Fruit fly (Drosophila melanogaster): ENCODE results near the gene eIF4H1.

eIF4H1 gene

DNA sequence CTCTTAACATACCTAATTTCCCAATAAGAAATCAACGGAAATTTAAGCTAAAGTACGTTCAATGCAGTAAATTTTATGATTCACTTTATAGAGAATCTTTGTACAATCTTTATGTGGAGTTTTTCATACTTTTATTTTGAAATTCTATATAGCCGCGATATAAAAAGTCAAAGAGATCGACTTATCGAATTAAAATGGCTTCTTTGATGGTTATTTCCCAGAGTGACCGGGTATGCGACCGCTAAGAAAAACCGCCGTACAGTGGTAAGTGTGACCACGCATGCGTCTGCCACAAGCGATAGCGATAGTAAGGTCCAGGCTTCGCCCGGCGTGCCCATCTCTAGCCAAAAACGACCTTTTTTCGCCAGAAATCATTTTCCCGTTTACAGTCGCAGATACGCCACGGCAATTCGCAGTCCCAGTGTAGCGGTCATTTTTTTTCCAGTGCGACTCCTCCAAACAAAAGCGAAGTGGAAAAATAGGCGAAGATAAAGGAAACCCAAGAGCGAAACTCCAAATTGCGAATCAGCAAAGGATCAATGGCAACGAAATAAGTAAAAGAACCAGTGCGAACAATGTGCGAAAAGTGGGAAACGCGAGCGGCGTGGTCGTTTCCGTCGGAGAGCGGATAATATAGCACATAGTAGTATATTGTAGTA, 25.9 kb upstream of the eIF4H1 start, which contains the start of gene hang (continued):
- TF ChIP-seq CG32772 (GFP tag; IDR thresholded peaks at IDR 0.05) (no peak), ara (GFP tag; IDR thresholded peaks at IDR 0.05) (no peak), CG1792 (GFP tag; optimal IDR thresholded peaks at IDR 0.05) (peak; percentile 10), fd96Cb (tag; optimal IDR thresholded peaks at IDR 0.05) (no peak), CG13624 (GFP tag; optimal IDR thresholded peaks at IDR 0.05) (peak; percentile 29), HLH4C (GFP tag; IDR thresholded peaks at IDR 0.05; ENCODE audit: partially characterized antibody) (peak; percentile 73), Sin3A (optimal IDR thresholded peaks at IDR 0.05) (peak; percentile 33), Nf-YB (GFP tag; optimal IDR thresholded peaks at IDR 0.05) (peak; percentile 18), Ptx1 (GFP tag; IDR thresholded peaks at IDR 0.05) (no peak), Atf6 (GFP tag; IDR thresholded peaks at IDR 0.05) (0 out of 2 replicates have a peak, but pooled peaks have one; percentile 12), sima (GFP tag; optimal IDR thresholded peaks at IDR 0.05) (no peak), Antp (GFP tag; optimal IDR thresholded peaks at IDR 0.05) (peak; percentile 66), CG3995 (GFP tag; optimal IDR thresholded peaks at IDR 0.05) (peak; percentile 24), pita (GFP tag; optimal IDR thresholded peaks at IDR 0.05) (no peak), CG14050 (GFP tag; IDR thresholded peaks at IDR 0.05) (no peak), CG11560 (tag; IDR thresholded peaks at IDR 0.05) (no peak; the same call in 1 of the 3 replicates), Taf1 (GFP tag; IDR thresholded peaks at IDR 0.05) (no peak), bsh (GFP tag; optimal IDR thresholded peaks at IDR 0.05) (peak in 1 of 2 experiments; percentile 0), CG14441 (GFP tag; IDR thresholded peaks at IDR 0.05) (peak; percentile 49), crp (GFP tag; optimal IDR thresholded peaks at IDR 0.05) (no peak), corto (GFP tag; optimal IDR thresholded peaks at IDR 0.05) (no peak), jing (GFP tag; optimal IDR thresholded peaks at IDR 0.05) (no peak), Abd-B (GFP tag; optimal IDR thresholded peaks at IDR 0.05) (peak; percentile 30), hbn (GFP tag; IDR thresholded peaks at IDR 0.05; ENCODE audit: partially characterized antibody) (peak; percentile 67), kah (GFP tag; optimal IDR thresholded peaks at IDR 0.05) (no peak), klu (GFP tag; IDR thresholded peaks at IDR 0.05) (no peak), ATbp (GFP tag; optimal IDR thresholded peaks at IDR 0.05) (no peak), aop (GFP tag; IDR thresholded peaks at IDR 0.05) (no peak), tup (GFP tag; optimal IDR thresholded peaks at IDR 0.05) (no peak), peb (GFP tag; IDR thresholded peaks at IDR 0.05) (0 out of 2 replicates have a peak, but pooled peaks have one; percentile 10), sqz (GFP tag; optimal IDR thresholded peaks at IDR 0.05) (peak; percentile 47), CG17359 (tag; optimal IDR thresholded peaks at IDR 0.05) (peak; percentile 13), pho (GFP tag; optimal IDR thresholded peaks at IDR 0.05) (no peak), CG10462 (GFP tag; optimal IDR thresholded peaks at IDR 0.05) (no peak), CG34224 (GFP tag; IDR thresholded peaks at IDR 0.05; ENCODE audit: partially characterized antibody) (no peak; the same call in 2 of the 3 replicates), cas (GFP tag; IDR thresholded peaks at IDR 0.05) (peak; percentile 25; the same call in 1 of the 2 replicates), Mad (GFP tag; optimal IDR thresholded peaks at IDR 0.05) (peak; percentile 41), CG7987 (GFP tag; optimal IDR thresholded peaks at IDR 0.05) (peak; percentile 72), CrebB (tag; optimal IDR thresholded peaks at IDR 0.05) (peak; percentile 56), Trl (optimal IDR thresholded peaks at IDR 0.05) (no peak), Trl (GFP tag; optimal IDR thresholded peaks at IDR 0.05) (peak; percentile 29), ham (GFP tag; IDR thresholded peaks at IDR 0.05) (no peak), CG12236 (GFP tag; optimal IDR thresholded peaks at IDR 0.05) (no peak), CG2199 (GFP tag; IDR thresholded peaks at IDR 0.05) (0 out of 3 replicates have a peak, but pooled peaks have one; percentile 28), mirr (GFP tag; optimal IDR thresholded peaks at IDR 0.05) (no peak), Asciz (GFP tag; optimal IDR thresholded peaks at IDR 0.05) (no peak), prd (optimal IDR thresholded peaks at IDR 0.05) (no peak), prd (GFP tag; IDR thresholded peaks at IDR 0.05) (peak; percentile 38; the same call in 2 of the 3 replicates), CG32532 (GFP tag; IDR thresholded peaks at IDR 0.05) (peak; percentile 54), CG12942 (GFP tag; optimal IDR thresholded peaks at IDR 0.05) (no peak), onecut (GFP tag; IDR thresholded peaks at IDR 0.05) (peak; percentile 40)
